Fruit fly (Drosophila melanogaster) whole organism, embryonic: ENCODE results near the gene Rnf146.

Experiments
- C15 ChIP-seq: fragments of 200-800 bp; sonication (Bioruptor generic); IDR thresholded peaks from 3 replicates; pipeline ENCODE4 v1.3.6; 2022; ENCODE audit warnings: missing biosample characterization, missing genetic modification characterization
- CG1024 ChIP-seq: fragments of 200-800 bp; sonication (Bioruptor generic); IDR thresholded peaks from 2 replicates; pipeline ENCODE4 v1.3.6; 2022; ENCODE audit warnings: missing biosample characterization, missing genetic modification characterization
- CG10267 ChIP-seq: fragments of 200-800 bp; sonication (Bioruptor generic); optimal IDR thresholded peaks from 2 replicates; lab custom pipeline; 2018; ENCODE audit warnings: missing biosample characterization, mild to moderate bottlenecking, missing genetic modification characterization, moderate library complexity
- CG11085 ChIP-seq: fragments of 200-800 bp; sonication (Bioruptor generic); IDR thresholded peaks from 2 replicates; pipeline ENCODE4 v1.3.6; 2022; ENCODE audit warnings: missing biosample characterization, missing genetic modification characterization
- CG11093 ChIP-seq: fragments of 200-800 bp; sonication (Bioruptor generic); IDR thresholded peaks from 3 replicates; pipeline ENCODE4 v1.3.6; 2022; ENCODE audit warnings: missing biosample characterization, missing genetic modification characterization
- CG12744 ChIP-seq: fragments of 200-800 bp; sonication (Bioruptor generic); optimal IDR thresholded peaks from 2 replicates; lab custom pipeline; 2016; ENCODE audit warnings: missing biosample characterization, missing genetic modification characterization
- CG12769 ChIP-seq: fragments of 200-800 bp; sonication (Bioruptor generic); optimal IDR thresholded peaks from 2 replicates; lab custom pipeline; 2019; ENCODE audit warnings: missing biosample characterization, mild to moderate bottlenecking, missing genetic modification characterization, moderate library complexity
- CG14014 ChIP-seq: fragments of 200-800 bp; sonication (Bioruptor generic); IDR thresholded peaks from 2 replicates; pipeline ENCODE4 v1.3.6; 2022; ENCODE audit warnings: missing biosample characterization, missing genetic modification characterization
- CG14710 ChIP-seq: fragments of 200-800 bp; sonication (Bioruptor generic); optimal IDR thresholded peaks from 3 replicates; lab custom pipeline; 2019; ENCODE audit warnings: missing biosample characterization, mild to moderate bottlenecking, missing genetic modification characterization, moderate library complexity
- CG2129 ChIP-seq: fragments of 200-800 bp; sonication (Bioruptor generic); IDR thresholded peaks from 2 replicates; pipeline ENCODE4 v1.3.6; 2022; ENCODE audit warnings: missing biosample characterization, missing genetic modification characterization; ENCODE audit not compliant: partially characterized antibody
- CG30403 ChIP-seq: fragments of 200-800 bp; sonication (Bioruptor generic); optimal IDR thresholded peaks from 3 replicates; lab custom pipeline; 2016; ENCODE audit warnings: missing biosample characterization, missing genetic modification characterization
- CG31224 ChIP-seq: fragments of 200-800 bp; sonication (Bioruptor generic); IDR thresholded peaks from 2 replicates; pipeline ENCODE4 v1.3.6; 2022; ENCODE audit warnings: missing biosample characterization, missing genetic modification characterization
- CG31365 ChIP-seq: fragments of 200-800 bp; sonication (Bioruptor generic); optimal IDR thresholded peaks from 2 replicates; lab custom pipeline; 2018; ENCODE audit warnings: missing biosample characterization, mild to moderate bottlenecking, missing genetic modification characterization
- CG3163 ChIP-seq: fragments of 200-800 bp; sonication (Bioruptor generic); optimal IDR thresholded peaks from 3 replicates; lab custom pipeline; 2016; ENCODE audit warnings: missing biosample characterization, missing genetic modification characterization
- CG4617 ChIP-seq: fragments of 200-800 bp; sonication (Bioruptor generic); optimal IDR thresholded peaks from 3 replicates; lab custom pipeline; 2016; ENCODE audit warnings: missing biosample characterization, missing genetic modification characterization, borderline replicate concordance
- CG4854 ChIP-seq: fragments of 200-800 bp; sonication (Bioruptor generic); optimal IDR thresholded peaks from 2 replicates; lab custom pipeline; 2016; ENCODE audit warnings: missing biosample characterization, missing genetic modification characterization, inconsistent platforms
- CG5953 ChIP-seq: fragments of 200-800 bp; sonication (Bioruptor generic); IDR thresholded peaks from 2 replicates; pipeline ENCODE4 v1.3.6; 2022; ENCODE audit warnings: missing biosample characterization, missing genetic modification characterization
- CG8388 ChIP-seq: fragments of 200-800 bp; sonication (Bioruptor generic); optimal IDR thresholded peaks from 2 replicates; lab custom pipeline; 2019; ENCODE audit warnings: missing biosample characterization, mild to moderate bottlenecking, missing genetic modification characterization, moderate library complexity
- CG9797 ChIP-seq: fragments of 200-800 bp; sonication (Bioruptor generic); optimal IDR thresholded peaks from 3 replicates; lab custom pipeline; 2018; ENCODE audit warnings: missing biosample characterization, mild to moderate bottlenecking, missing genetic modification characterization
- CG9876 ChIP-seq: fragments of 200-800 bp; sonication (Bioruptor generic); optimal IDR thresholded peaks from 2 replicates; lab custom pipeline; 2016; ENCODE audit warnings: missing biosample characterization, missing genetic modification characterization
- CrebB ChIP-seq: fragments of 200-800 bp; sonication (Bioruptor generic); optimal IDR thresholded peaks from 3 replicates; lab custom pipeline; 2018; ENCODE audit warnings: missing biosample characterization, mild to moderate bottlenecking, missing genetic modification characterization
- Elba2 ChIP-seq: fragments of 200-800 bp; sonication (Bioruptor generic); optimal IDR thresholded peaks from 3 replicates; lab custom pipeline; 2016; ENCODE audit warnings: missing biosample characterization, missing genetic modification characterization
- GATAe ChIP-seq: fragments of 200-800 bp; sonication (Bioruptor generic); conservative IDR thresholded peaks from 2 replicates; pipeline ENCODE4 v1.3.6; 2022; ENCODE audit warnings: missing biosample characterization, missing genetic modification characterization
- Hey ChIP-seq: fragments of 200-800 bp; sonication (Bioruptor generic); optimal IDR thresholded peaks from 3 replicates; lab custom pipeline; 2018; ENCODE audit warnings: missing biosample characterization, mild to moderate bottlenecking, missing genetic modification characterization
- MESR4 ChIP-seq: fragments of 200-800 bp; sonication (Bioruptor generic); optimal IDR thresholded peaks from 2 replicates; lab custom pipeline; 2018; ENCODE audit warnings: missing biosample characterization, mild to moderate bottlenecking, missing genetic modification characterization, moderate library complexity
- NK7.1 ChIP-seq: fragments of 200-800 bp; sonication (Bioruptor generic); optimal IDR thresholded peaks from 3 replicates; lab custom pipeline; 2016; ENCODE audit warnings: missing biosample characterization, missing genetic modification characterization
- Rx ChIP-seq: fragments of 200-800 bp; sonication (Bioruptor generic); IDR thresholded peaks from 2 replicates; pipeline ENCODE4 v1.3.6; 2022; ENCODE audit warnings: missing biosample characterization, missing genetic modification characterization
- Sry-δ ChIP-seq: fragments of 200-800 bp; sonication (Bioruptor generic); optimal IDR thresholded peaks from 2 replicates; lab custom pipeline; 2016; ENCODE audit warnings: missing biosample characterization, missing genetic modification characterization
- Vsx1 ChIP-seq: fragments of 200-800 bp; sonication (Bioruptor generic); optimal IDR thresholded peaks from 2 replicates; lab custom pipeline; 2017; ENCODE audit warnings: missing biosample characterization, mild to moderate bottlenecking, missing genetic modification characterization, missing genetic modification reagents
- ash1 ChIP-seq: fragments of 200-800 bp; sonication (Bioruptor generic); optimal IDR thresholded peaks from 2 replicates; lab custom pipeline; 2018; ENCODE audit warnings: missing biosample characterization, mild to moderate bottlenecking, missing genetic modification characterization
- cas ChIP-seq: fragments of 200-800 bp; sonication (Bioruptor generic); IDR thresholded peaks from 2 replicates; pipeline ENCODE4 v1.3.6; 2022; ENCODE audit warnings: missing biosample characterization, missing genetic modification characterization
- dysf ChIP-seq: fragments of 200-800 bp; sonication (Bioruptor generic); IDR thresholded peaks from 3 replicates; pipeline ENCODE4 v1.3.6; 2022; ENCODE audit warnings: missing biosample characterization, missing genetic modification characterization
- gem ChIP-seq: fragments of 200-800 bp; sonication (Bioruptor generic); optimal IDR thresholded peaks from 2 replicates; lab custom pipeline; 2019; ENCODE audit warnings: missing biosample characterization, mild to moderate bottlenecking, missing genetic modification characterization, moderate library complexity
- grau ChIP-seq: fragments of 200-800 bp; optimal IDR thresholded peaks from 3 replicates; lab custom pipeline; 2019; ENCODE audit warnings: missing biosample characterization, mild to moderate bottlenecking, missing genetic modification characterization, moderate library complexity
- h ChIP-seq: fragments of >200 bp; optimal IDR thresholded peaks from 2 replicates; lab custom pipeline; 2017
- inv ChIP-seq: fragments of 200-800 bp; sonication (Bioruptor generic); IDR thresholded peaks from 2 replicates; pipeline ENCODE4 v1.3.6; 2022; ENCODE audit warnings: missing biosample characterization, missing genetic modification characterization; ENCODE audit not compliant: partially characterized antibody
- kni ChIP-seq: fragments of 200-800 bp; sonication (Bioruptor generic); optimal IDR thresholded peaks from 3 replicates; lab custom pipeline; 2017; ENCODE audit warnings: mild to moderate bottlenecking, missing biosample characterization, missing genetic modification reagents, missing genetic modification characterization
- knrl ChIP-seq: fragments of 200-800 bp; sonication (Bioruptor generic); IDR thresholded peaks from 3 replicates; pipeline ENCODE4 v1.3.6; 2022; ENCODE audit warnings: missing biosample characterization, missing genetic modification characterization; ENCODE audit not compliant: partially characterized antibody
- nerfin-2 ChIP-seq: fragments of 200-800 bp; sonication (Bioruptor generic); IDR thresholded peaks from 2 replicates; pipeline ENCODE4 v1.3.6; 2022; ENCODE audit warnings: missing biosample characterization, missing genetic modification characterization; ENCODE audit not compliant: partially characterized antibody
- onecut ChIP-seq: fragments of 200-800 bp; sonication (Bioruptor generic); IDR thresholded peaks from 2 replicates; pipeline ENCODE4 v1.3.6; 2022; ENCODE audit warnings: missing biosample characterization, missing genetic modification characterization
- pros ChIP-seq: fragments of 200-800 bp; sonication (Bioruptor generic); optimal IDR thresholded peaks from 3 replicates; lab custom pipeline; 2019; ENCODE audit warnings: missing biosample characterization, mild to moderate bottlenecking, missing genetic modification characterization, moderate library complexity
- pzg ChIP-seq: fragments of 200-800 bp; sonication (Bioruptor generic); optimal IDR thresholded peaks from 3 replicates; lab custom pipeline; 2018; ENCODE audit warnings: missing biosample characterization, mild to moderate bottlenecking, missing genetic modification characterization, moderate library complexity
- run ChIP-seq: fragments of 200-800 bp; sonication (Bioruptor generic); optimal IDR thresholded peaks from 3 replicates; lab custom pipeline; 2018; ENCODE audit warnings: missing biosample characterization, mild to moderate bottlenecking, missing genetic modification characterization
- slou ChIP-seq: fragments of 200-800 bp; sonication (Bioruptor generic); optimal IDR thresholded peaks from 3 replicates; lab custom pipeline; 2016; ENCODE audit warnings: missing biosample characterization, missing genetic modification characterization
- stc ChIP-seq: fragments of 200-800 bp; sonication (Bioruptor generic); IDR thresholded peaks from 2 replicates; pipeline ENCODE4 v1.3.6; 2022; ENCODE audit warnings: missing biosample characterization, missing genetic modification characterization
- sug ChIP-seq: fragments of 200-800 bp; optimal IDR thresholded peaks from 2 replicates; lab custom pipeline; 2019; ENCODE audit warnings: missing biosample characterization, mild to moderate bottlenecking, missing genetic modification characterization, moderate library complexity
- tio ChIP-seq: fragments of 200-800 bp; sonication (Bioruptor generic); optimal IDR thresholded peaks from 2 replicates; lab custom pipeline; 2017; ENCODE audit warnings: missing biosample characterization, missing genetic modification characterization, inconsistent platforms
- ttk ChIP-seq: fragments of 200-800 bp; sonication (Bioruptor generic); IDR thresholded peaks from 2 replicates; pipeline ENCODE4 v2.1.2; 2022; ENCODE audit warnings: missing biosample characterization, missing genetic modification characterization
- vvl ChIP-seq: fragments of 200-800 bp; sonication (Bioruptor generic); IDR thresholded peaks from 2 replicates; pipeline ENCODE4 v1.3.6; 2022; ENCODE audit warnings: missing biosample characterization, missing genetic modification characterization
- wek ChIP-seq: fragments of 200-800 bp; sonication (Bioruptor generic); optimal IDR thresholded peaks from 3 replicates; lab custom pipeline; 2018; ENCODE audit warnings: missing biosample characterization, mild to moderate bottlenecking, missing genetic modification characterization, moderate library complexity
- zfh1 ChIP-seq: fragments of 200-800 bp; sonication (Bioruptor generic); IDR thresholded peaks from 3 replicates; pipeline ENCODE4 v1.3.6; 2022; ENCODE audit warnings: missing biosample characterization, missing genetic modification characterization

Rnf146 gene

dm6 chr3L:19612172-19612571, 30.4 kb downstream of the Rnf146 start, which contains the start of the genes Lon and PIG-F (continued):
- peak; percentile 84 for TF ChIP-seq knrl (GFP tag; lab: Robert Waterston, UW)
- peak; percentile 96 for TF ChIP-seq onecut (GFP tag; lab: Robert Waterston, UW)
- TF ChIP-seq tio (GFP tag; lab: Kevin White, UChicago): peak; percentile 100
- peak; percentile 100 for TF ChIP-seq gem (tag; lab: Kevin White, UChicago)
- peak; percentile 100 for TF ChIP-seq CG30403
- TF ChIP-seq dysf (GFP tag; lab: Robert Waterston, UW): peak; percentile 99
- TF ChIP-seq MESR4: peak; percentile 22
- peak; percentile 98 for TF ChIP-seq Vsx1 (GFP tag; lab: Kevin White, UChicago)
- TF ChIP-seq CG9797 (GFP tag; lab: Kevin White, UChicago): peak; percentile 68
- peak; percentile 99 for TF ChIP-seq zfh1 (GFP tag; lab: Robert Waterston, UW)
- peak; percentile 98 for TF ChIP-seq CG4854 (GFP tag; lab: Kevin White, UChicago)
- TF ChIP-seq CG14710 (tag; lab: Kevin White, UChicago): peak; percentile 99
- TF ChIP-seq cas (GFP tag; lab: Robert Waterston, UW): peak; percentile 96
- TF ChIP-seq CG8388: peak; percentile 98
- TF ChIP-seq wek: peak; percentile 87
- peak; percentile 99 for TF ChIP-seq grau
- TF ChIP-seq CG31224: peak; percentile 95
- TF ChIP-seq CG9876 (GFP tag; lab: Kevin White, UChicago): peak; percentile 94
- peak; percentile 94 for TF ChIP-seq GATAe (GFP tag; lab: Robert Waterston, UW)
- peak; percentile 98 for TF ChIP-seq stc
- TF ChIP-seq CrebB (tag; lab: Kevin White, UChicago): peak; percentile 95
- TF ChIP-seq C15: peak; percentile 95
- TF ChIP-seq ttk (GFP tag; lab: Robert Waterston, UW): peak; percentile 98
- no peak for TF ChIP-seq CG12769 (tag; lab: Kevin White, UChicago)
- peak; percentile 98 for TF ChIP-seq Rx (GFP tag; lab: Robert Waterston, UW)
- peak; percentile 89 for TF ChIP-seq CG1024 (GFP tag; lab: Robert Waterston, UW)
- TF ChIP-seq vvl: peak; percentile 99
- TF ChIP-seq CG14014 (GFP tag; lab: Robert Waterston, UW): peak; percentile 99
- peak; percentile 97 for TF ChIP-seq CG12744
- TF ChIP-seq h (lab: Kevin White, UChicago): no peak
- peak; percentile 79 for TF ChIP-seq nerfin-2
- TF ChIP-seq CG11093: peak; percentile 99
- TF ChIP-seq ash1 (GFP tag; lab: Kevin White, UChicago): peak; percentile 70
- peak; percentile 64 for TF ChIP-seq inv (GFP tag; lab: Robert Waterston, UW)
- TF ChIP-seq pzg (GFP tag; lab: Kevin White, UChicago): peak; percentile 41
- TF ChIP-seq CG11085: peak; percentile 97
- no peak for TF ChIP-seq CG2129 (GFP tag; lab: Robert Waterston, UW)
- TF ChIP-seq Hey (tag; lab: Kevin White, UChicago): peak; percentile 91
- TF ChIP-seq sug (tag; lab: Kevin White, UChicago): peak; percentile 99
- peak; percentile 99 for TF ChIP-seq slou (GFP tag; lab: Kevin White, UChicago)
- peak; percentile 97 for TF ChIP-seq Elba2 (GFP tag; lab: Kevin White, UChicago)
- TF ChIP-seq NK7.1: peak; percentile 93
- peak; percentile 100 for TF ChIP-seq CG4617 (GFP tag; lab: Kevin White, UChicago)
- TF ChIP-seq CG3163 (GFP tag; lab: Kevin White, UChicago): peak; percentile 85
- peak; percentile 97 for TF ChIP-seq run (tag; lab: Kevin White, UChicago)
- peak; percentile 87 for TF ChIP-seq pros
- TF ChIP-seq Sry-δ (GFP tag; lab: Kevin White, UChicago): peak; percentile 77
- TF ChIP-seq CG5953: peak; percentile 95
- TF ChIP-seq CG31365 (tag; lab: Kevin White, UChicago): peak; percentile 79
- peak; percentile 100 for TF ChIP-seq CG10267
- TF ChIP-seq kni (GFP tag; lab: Kevin White, UChicago): peak; percentile 97
